Worm (Caenorhabditis elegans) whole organism, L2 larva: ENCODE data around the gene srt-42.

ENCODE experiments used
- elt-1 ChIP-seq: fragments of 150-350 bp; optimal IDR thresholded peaks from 2 replicates; lab custom pipeline; 2014; ENCODE audit warnings: missing biosample characterization, missing genetic modification characterization
- lin-13 ChIP-seq: fragments of 150-350 bp; optimal IDR thresholded peaks from 2 replicates; lab custom pipeline; 2014; ENCODE audit warnings: missing biosample characterization, missing genetic modification reagents, missing genetic modification characterization

DNA sequence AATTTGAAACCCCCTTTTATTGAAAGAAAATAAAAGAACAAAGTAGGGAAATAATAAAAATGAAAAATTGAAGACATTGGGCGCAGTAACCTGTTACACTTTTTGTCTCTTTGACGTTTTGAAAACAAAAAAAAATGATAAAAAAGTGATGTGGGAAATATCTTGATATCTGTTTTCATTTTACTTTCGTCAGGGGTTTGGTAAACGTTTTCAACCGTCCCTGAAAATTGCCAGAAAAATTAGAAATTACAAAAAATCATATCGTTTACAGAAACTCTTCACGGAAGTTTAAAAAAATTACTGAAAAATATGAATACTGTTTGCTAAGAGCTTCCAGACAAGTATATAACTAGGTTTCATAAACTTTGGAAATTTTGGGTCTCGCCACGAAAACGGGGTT, 28.1 kb upstream of the srt-42 start, which contains the start of gene F36H9.4:
- no peak for TF ChIP-seq elt-1
- TF ChIP-seq lin-13 (GFP tag; lab: Kevin White, UChicago): no peak
